Fruit fly (Drosophila melanogaster) whole organism, embryonic: ENCODE data around the gene RAF2.

Experiments used
- CG10267 ChIP-seq: fragments of 200-800 bp; sonication (Bioruptor generic); optimal IDR thresholded peaks from 2 replicates; lab custom pipeline; 2018; ENCODE audit warnings: missing biosample characterization, mild to moderate bottlenecking, missing genetic modification characterization, moderate library complexity
- CG10979 ChIP-seq: fragments of 200-800 bp; sonication (Bioruptor generic); optimal IDR thresholded peaks from 2 replicates; lab custom pipeline; 2018; ENCODE audit warnings: missing biosample characterization, mild to moderate bottlenecking, missing genetic modification characterization, moderate library complexity
- CG11085 ChIP-seq: fragments of 200-800 bp; sonication (Bioruptor generic); IDR thresholded peaks from 2 replicates; pipeline ENCODE4 v1.3.6; 2022; ENCODE audit warnings: missing biosample characterization, missing genetic modification characterization
- CG11398 ChIP-seq: fragments of 200-800 bp; sonication (Bioruptor generic); optimal IDR thresholded peaks from 2 replicates; lab custom pipeline; 2016; ENCODE audit warnings: missing biosample characterization, missing genetic modification characterization
- CG11723 ChIP-seq: fragments of 200-800 bp; sonication (Bioruptor generic); optimal IDR thresholded peaks from 2 replicates; lab custom pipeline; 2017; ENCODE audit warnings: missing biosample characterization, mild to moderate bottlenecking, missing genetic modification characterization
- CG14710 ChIP-seq: fragments of 200-800 bp; sonication (Bioruptor generic); optimal IDR thresholded peaks from 3 replicates; lab custom pipeline; 2019; ENCODE audit warnings: missing biosample characterization, mild to moderate bottlenecking, missing genetic modification characterization, moderate library complexity
- CG16815 ChIP-seq: fragments of 200-800 bp; sonication (Bioruptor generic); optimal IDR thresholded peaks from 3 replicates; lab custom pipeline; 2017; ENCODE audit warnings: missing biosample characterization, mild to moderate bottlenecking, missing genetic modification characterization
- CG17829 ChIP-seq: fragments of 200-800 bp; optimal IDR thresholded peaks from 2 replicates; lab custom pipeline; 2019; ENCODE audit warnings: missing biosample characterization, mild to moderate bottlenecking, missing genetic modification characterization, moderate library complexity
- CG18599 ChIP-seq: fragments of 200-800 bp; sonication (Bioruptor generic); optimal IDR thresholded peaks from 3 replicates; lab custom pipeline; 2017; ENCODE audit warnings: missing biosample characterization, missing genetic modification characterization, mild to moderate bottlenecking, moderate library complexity, missing genetic modification reagents
- CG2116 ChIP-seq: fragments of 200-800 bp; sonication (Bioruptor generic); optimal IDR thresholded peaks from 3 replicates; lab custom pipeline; 2018; ENCODE audit warnings: missing biosample characterization, mild to moderate bottlenecking, missing genetic modification characterization
- CG32767 ChIP-seq: fragments of 200-800 bp; sonication (Bioruptor generic); IDR thresholded peaks from 2 replicates; pipeline ENCODE4 v1.3.6; 2022; ENCODE audit warnings: missing biosample characterization, missing genetic modification characterization
- CG34224 ChIP-seq: fragments of 200-800 bp; sonication (Bioruptor generic); IDR thresholded peaks from 3 replicates; pipeline ENCODE4 v1.3.6; 2022; ENCODE audit warnings: missing biosample characterization, missing genetic modification characterization; ENCODE audit not compliant: partially characterized antibody
- CG34422 ChIP-seq: fragments of 200-800 bp; sonication (Bioruptor generic); IDR thresholded peaks from 3 replicates; pipeline ENCODE4 v1.3.6; 2022; ENCODE audit warnings: missing biosample characterization, missing genetic modification characterization
- CG6813 ChIP-seq: fragments of 200-800 bp; sonication (Bioruptor generic); optimal IDR thresholded peaks from 2 replicates; lab custom pipeline; 2017; ENCODE audit warnings: missing biosample characterization, missing genetic modification characterization, mild to moderate bottlenecking, moderate library complexity, missing genetic modification reagents
- CG8089 ChIP-seq: fragments of 200-800 bp; sonication (Bioruptor generic); optimal IDR thresholded peaks from 3 replicates; lab custom pipeline; 2016; ENCODE audit warnings: missing biosample characterization, missing genetic modification characterization
- CG9797 ChIP-seq: fragments of 200-800 bp; sonication (Bioruptor generic); optimal IDR thresholded peaks from 3 replicates; lab custom pipeline; 2018; ENCODE audit warnings: missing biosample characterization, mild to moderate bottlenecking, missing genetic modification characterization
- CHES-1-like ChIP-seq: fragments of 200-800 bp; sonication (Bioruptor generic); optimal IDR thresholded peaks from 2 replicates; lab custom pipeline; 2016; ENCODE audit warnings: missing biosample characterization, missing genetic modification characterization
- CoRest ChIP-seq: fragments of 200-800 bp; sonication (Bioruptor generic); optimal IDR thresholded peaks from 3 replicates; lab custom pipeline; 2018; ENCODE audit warnings: missing biosample characterization, mild to moderate bottlenecking, missing genetic modification characterization, moderate library complexity
- Dp ChIP-seq: fragments of 200-800 bp; sonication (Bioruptor generic); optimal IDR thresholded peaks from 2 replicates; lab custom pipeline; 2018; ENCODE audit warnings: missing biosample characterization, mild to moderate bottlenecking, missing genetic modification characterization, moderate library complexity
- Elba2 ChIP-seq: fragments of 200-800 bp; sonication (Bioruptor generic); optimal IDR thresholded peaks from 3 replicates; lab custom pipeline; 2016; ENCODE audit warnings: missing biosample characterization, missing genetic modification characterization
- MBD-R2 ChIP-seq: fragments of 200-800 bp; sonication (Bioruptor generic); IDR thresholded peaks from 2 replicates; pipeline ENCODE4 v1.3.6; 2022; ENCODE audit warnings: missing biosample characterization, missing genetic modification characterization
- Max ChIP-seq: fragments of 200-800 bp; sonication (Bioruptor generic); optimal IDR thresholded peaks from 2 replicates; lab custom pipeline; 2016; ENCODE audit warnings: missing biosample characterization, mild to moderate bottlenecking, missing genetic modification characterization
- Scr ChIP-seq: fragments of 200-800 bp; sonication (Bioruptor generic); IDR thresholded peaks from 2 replicates; pipeline ENCODE4 v1.3.6; 2022; ENCODE audit warnings: missing biosample characterization, missing genetic modification characterization; ENCODE audit not compliant: partially characterized antibody
- Stat92E ChIP-seq, 3 experiments: fragments of >200 bp in 2 of 3; fragments of 200-800 bp in 1 of 3; sonication (Bioruptor generic) in 1 of 3; optimal IDR thresholded peaks; 2 replicates each; lab custom pipeline; 2017 to 2019; ENCODE audit warnings: missing biosample characterization in 3 of 3, missing genetic modification characterization in 3 of 3, mild to moderate bottlenecking in 1 of 3, moderate library complexity in 1 of 3
- cato ChIP-seq: fragments of 200-800 bp; sonication (Bioruptor generic); optimal IDR thresholded peaks from 2 replicates; lab custom pipeline; 2016; ENCODE audit warnings: missing biosample characterization, missing genetic modification characterization, borderline replicate concordance
- corto ChIP-seq: fragments of 200-800 bp; sonication (Bioruptor generic); optimal IDR thresholded peaks from 2 replicates; lab custom pipeline; 2016; ENCODE audit warnings: missing biosample characterization, mild to moderate bottlenecking, missing genetic modification characterization, moderate library complexity
- dm ChIP-seq: fragments of 200-800 bp; sonication (Bioruptor generic); optimal IDR thresholded peaks from 3 replicates; lab custom pipeline; 2016; ENCODE audit warnings: missing biosample characterization, missing genetic modification characterization
- ems ChIP-seq: fragments of 200-800 bp; sonication (Bioruptor generic); optimal IDR thresholded peaks from 3 replicates; lab custom pipeline; 2016; ENCODE audit warnings: missing biosample characterization, missing genetic modification characterization
- esg ChIP-seq: fragments of 200-800 bp; sonication (Bioruptor generic); conservative IDR thresholded peaks from 2 replicates; pipeline ENCODE4 v1.3.6; 2022; ENCODE audit warnings: missing biosample characterization, missing genetic modification characterization
- gcm ChIP-seq: fragments of 200-800 bp; sonication (Bioruptor generic); optimal IDR thresholded peaks from 2 replicates; lab custom pipeline; 2019; ENCODE audit warnings: missing biosample characterization, mild to moderate bottlenecking, missing genetic modification characterization, moderate library complexity
- insv ChIP-seq, 2 experiments: fragments of 200-800 bp; sonication (Bioruptor generic); optimal IDR thresholded peaks; 3 replicates each; lab custom pipeline; 2016 to 2018; ENCODE audit warnings: missing biosample characterization in 2 of 2, missing genetic modification characterization in 2 of 2
- nmo ChIP-seq: fragments of 200-800 bp; sonication (Bioruptor generic); optimal IDR thresholded peaks from 2 replicates; lab custom pipeline; 2018; ENCODE audit warnings: missing biosample characterization, mild to moderate bottlenecking, missing genetic modification characterization, moderate library complexity
- phol ChIP-seq: fragments of 200-800 bp; sonication (Bioruptor generic); optimal IDR thresholded peaks from 3 replicates; lab custom pipeline; 2018; ENCODE audit warnings: missing biosample characterization, mild to moderate bottlenecking, missing genetic modification characterization, moderate library complexity
- pzg ChIP-seq: fragments of 200-800 bp; sonication (Bioruptor generic); optimal IDR thresholded peaks from 3 replicates; lab custom pipeline; 2018; ENCODE audit warnings: missing biosample characterization, mild to moderate bottlenecking, missing genetic modification characterization, moderate library complexity
- row ChIP-seq: fragments of 200-800 bp; sonication (Bioruptor generic); IDR thresholded peaks from 3 replicates; pipeline ENCODE4 v1.3.6; 2022; ENCODE audit warnings: missing biosample characterization, missing genetic modification characterization
- stwl ChIP-seq: fragments of 200-800 bp; sonication (Bioruptor generic); optimal IDR thresholded peaks from 3 replicates; lab custom pipeline; 2018; ENCODE audit warnings: missing biosample characterization, mild to moderate bottlenecking, missing genetic modification characterization, moderate library complexity
- trem ChIP-seq: fragments of 200-800 bp; optimal IDR thresholded peaks from 3 replicates; lab custom pipeline; 2019; ENCODE audit warnings: missing biosample characterization, mild to moderate bottlenecking, missing genetic modification characterization, moderate library complexity

The RAF2 gene

dm6 chr3L:16419059-16419773, 33.1 kb downstream of the RAF2 start, which contains the start of the genes TyrRS and CG33158 (continued):
- TF ChIP-seq Dp (GFP tag; lab: Kevin White, UChicago) (peak; percentile 60), corto (GFP tag; lab: Kevin White, UChicago) (no peak), Stat92E (GFP tag; optimal IDR thresholded peaks at IDR 0.05; lab: Kevin White, UChicago) (peak in 1 of 3 experiments; percentile 5), esg (GFP tag; lab: Robert Waterston, UW) (no peak), phol (tag; lab: Kevin White, UChicago) (peak; percentile 11), stwl (peak; percentile 15), CG10267 (tag; lab: Kevin White, UChicago) (peak; percentile 28), CG11723 (GFP tag; lab: Kevin White, UChicago) (no peak), nmo (GFP tag; lab: Kevin White, UChicago) (peak; percentile 61), insv (GFP tag; optimal IDR thresholded peaks at IDR 0.05; lab: Kevin White, UChicago) (peak; percentile 51 to 94), CHES-1-like (GFP tag; lab: Kevin White, UChicago) (peak; percentile 24), CG14710 (tag; lab: Kevin White, UChicago) (peak; percentile 50), CG32767 (GFP tag; lab: Robert Waterston, UW) (no peak), CG9797 (GFP tag; lab: Kevin White, UChicago) (peak; percentile 50), Max (GFP tag; lab: Kevin White, UChicago) (peak; percentile 38), CG11398 (peak; percentile 14), CG34422 (GFP tag; lab: Robert Waterston, UW) (peak; percentile 62; the same call in 1 of the 3 replicates), gcm (GFP tag; lab: Kevin White, UChicago) (peak; percentile 66), CG34224 (GFP tag; lab: Robert Waterston, UW) (0 out of 3 replicates have a peak, but pooled peaks have one; percentile 16), MBD-R2 (GFP tag; lab: Robert Waterston, UW) (peak; percentile 76), CG2116 (GFP tag; lab: Kevin White, UChicago) (peak; percentile 73), CG17829 (tag; lab: Kevin White, UChicago) (peak; percentile 2), CG6813 (GFP tag; lab: Kevin White, UChicago) (no peak), dm (GFP tag; lab: Kevin White, UChicago) (peak; percentile 39), CG10979 (tag; lab: Kevin White, UChicago) (peak; percentile 4), Scr (0 out of 2 replicates have a peak, but pooled peaks have one; percentile 25), CG18599 (GFP tag; lab: Kevin White, UChicago) (no peak), pzg (GFP tag; lab: Kevin White, UChicago) (peak; percentile 51), ems (no peak), CoRest (tag; lab: Kevin White, UChicago) (peak; percentile 33), CG8089 (GFP tag; lab: Kevin White, UChicago) (no peak), trem (tag; lab: Kevin White, UChicago) (peak; percentile 84), Elba2 (GFP tag; lab: Kevin White, UChicago) (peak; percentile 59), row (GFP tag; lab: Robert Waterston, UW) (peak; percentile 75), CG16815 (GFP tag; lab: Kevin White, UChicago) (no peak), CG11085 (GFP tag; lab: Robert Waterston, UW) (no peak), cato (GFP tag; lab: Kevin White, UChicago) (no peak)
